Worm (Caenorhabditis elegans) whole organism, young adult: ENCODE measurements around the gene ugt-59.

Experiments
- Y67H2A.10 ChIP-seq: fragments of 200-800 bp; sonication (Bioruptor generic); conservative IDR thresholded peaks from 2 replicates; pipeline ENCODE4 v1.3.6; 2022; ENCODE audit warnings: missing genetic modification reagents, missing genetic modification characterization, missing compliant biosample characterization
- ama-1 ChIP-seq, 3 experiments: fragments of 150-350 bp in 1 of 3; sonication (generic microtip) in 2 of 3; optimal IDR thresholded peaks; 2 replicates each; lab custom pipeline; 2014 to 2018; ENCODE audit warnings: missing biosample characterization in 2 of 3, missing genetic modification characterization in 2 of 3, missing genetic modification reagents in 2 of 3
- die-1 ChIP-seq: sonication (generic microtip); optimal IDR thresholded peaks from 2 replicates; lab custom pipeline; 2016; ENCODE audit warnings: missing genotype, mild to moderate bottlenecking, missing genetic modification characterization, missing compliant biosample characterization
- lin-26 ChIP-seq: fragments of 200-800 bp; sonication (Bioruptor generic); IDR thresholded peaks from 2 replicates; pipeline ENCODE4 v1.3.6; 2022; ENCODE audit warnings: missing genetic modification reagents, missing genetic modification characterization, missing compliant biosample characterization
- nfya-2 ChIP-seq: fragments of 200-800 bp; sonication (Bioruptor generic); IDR thresholded peaks from 2 replicates; pipeline ENCODE4 v1.3.6; 2022; ENCODE audit warnings: missing genetic modification reagents, missing genetic modification characterization, missing compliant biosample characterization
- rec-8 ChIP-seq, 2 experiments: sonication (generic microtip); optimal IDR thresholded peaks; 2 replicates each; lab custom pipeline; 2016; ENCODE audit warnings: mild to moderate bottlenecking in 2 of 2, missing genetic modification characterization in 2 of 2, missing genetic modification reagents in 2 of 2, missing genotype in 2 of 2, missing biosample characterization in 1 of 2, missing compliant biosample characterization in 1 of 2, moderate library complexity in 1 of 2
- somi-1 ChIP-seq: fragments of 200-800 bp; sonication (Bioruptor generic); optimal IDR thresholded peaks from 2 replicates; lab custom pipeline; 2018; ENCODE audit warnings: mild to moderate bottlenecking, missing genetic modification characterization, missing compliant biosample characterization

- TF ChIP-seq Y67H2A.10 (GFP tag; lab: Robert Waterston, UW) (no peak), die-1 (tag; lab: Kevin White, UChicago) (no peak), nfya-2 (GFP tag; lab: Robert Waterston, UW) (no peak), lin-26 (GFP tag; lab: Robert Waterston, UW) (no peak), rec-8 (tag; optimal IDR thresholded peaks at IDR 0.05; lab: Kevin White, UChicago) (no peak), somi-1 (GFP tag; lab: Kevin White, UChicago) (no peak), ama-1 (optimal IDR thresholded peaks at IDR 0.05; lab: Kevin White, UChicago) (no peak), ama-1 (GFP tag; optimal IDR thresholded peaks at IDR 0.05; lab: Kevin White, UChicago) (no peak)
Observed at ce11 chrIV:10409377-10409776, 48.9 kb downstream of the ugt-59 start, which contains the start of gene rfk-1.
